Fruit fly (Drosophila melanogaster): ENCODE measurements around the gene SCaMC.

DNA sequence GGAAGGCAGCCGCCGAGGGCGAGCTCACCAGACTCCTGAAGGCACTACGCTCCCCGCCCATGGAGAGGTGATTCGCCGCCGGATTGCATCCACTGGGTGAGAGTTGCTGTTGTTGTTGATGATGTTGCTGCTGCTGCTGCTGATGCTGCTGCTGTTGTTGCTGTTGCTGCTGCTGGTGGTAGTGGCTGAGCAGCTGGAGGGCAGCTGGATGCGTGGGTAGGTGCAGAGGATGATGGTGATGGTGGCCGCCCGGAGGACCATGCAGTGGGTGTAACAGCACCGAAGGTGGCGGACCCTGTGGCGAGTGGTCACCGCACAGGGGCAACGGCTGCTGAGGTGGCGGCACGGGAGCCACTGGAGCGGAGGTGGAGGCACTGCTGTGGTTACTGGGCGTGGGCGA, 48.9 kb upstream of the SCaMC start:
- TF ChIP-seq CG8301 (tag; optimal IDR thresholded peaks at IDR 0.05) (no peak), rn (GFP tag; IDR thresholded peaks at IDR 0.05) (no peak), Snoo (tag; optimal IDR thresholded peaks at IDR 0.05) (no peak), EcR (GFP tag; optimal IDR thresholded peaks at IDR 0.05) (no peak), CG9948 (tag; optimal IDR thresholded peaks at IDR 0.05) (no peak), D1 (tag; optimal IDR thresholded peaks at IDR 0.05) (no peak), Ets98B (GFP tag; IDR thresholded peaks at IDR 0.05) (no peak)
